Worm (Caenorhabditis elegans) whole organism, L3 larva: Measurements from ENCODE around the gene pxl-1.

Experiments
- ceh-16 ChIP-seq: sonication (generic microtip); optimal IDR thresholded peaks from 2 replicates; lab custom pipeline; 2017; ENCODE audit warnings: missing biosample characterization, missing genetic modification characterization
- daf-12 ChIP-seq: fragments of 150-350 bp; optimal IDR thresholded peaks from 2 replicates; lab custom pipeline; 2014; ENCODE audit warnings: missing biosample characterization, missing genetic modification reagents, missing genetic modification characterization
- nhr-11 ChIP-seq: fragments of 150-350 bp; optimal IDR thresholded peaks from 2 replicates; lab custom pipeline; 2014; ENCODE audit warnings: missing biosample characterization, missing genetic modification characterization
- ztf-4 ChIP-seq: fragments of 150-350 bp; optimal IDR thresholded peaks from 2 replicates; lab custom pipeline; 2014; ENCODE audit warnings: missing biosample characterization, missing genetic modification characterization

ce11 chrIII:5906059-5906458, 10.2 kb upstream of the pxl-1 start, which contains the start of gene dpff-1:
- TF ChIP-seq daf-12 (tag; lab: Kevin White, UChicago) (no peak), nhr-11 (tag; lab: Kevin White, UChicago) (no peak), ztf-4 (no peak), ceh-16 (tag; lab: Kevin White, UChicago) (no peak)
